Fruit fly (Drosophila melanogaster) whole organism, embryonic: Measurements from ENCODE around the gene nod.

Experiments used
- Bgb ChIP-seq: fragments of 200-800 bp; sonication (Bioruptor generic); IDR thresholded peaks from 2 replicates; pipeline ENCODE4 v1.3.6; 2022; ENCODE audit warnings: missing biosample characterization, missing genetic modification characterization; ENCODE audit not compliant: partially characterized antibody
- Bteb2 ChIP-seq: fragments of 200-800 bp; sonication (Bioruptor generic); optimal IDR thresholded peaks from 2 replicates; lab custom pipeline; 2016; ENCODE audit warnings: missing biosample characterization, missing genetic modification characterization
- CG10147 ChIP-seq: fragments of 200-800 bp; sonication (Bioruptor generic); optimal IDR thresholded peaks from 2 replicates; lab custom pipeline; 2019; ENCODE audit warnings: missing biosample characterization, mild to moderate bottlenecking, missing genetic modification characterization, moderate library complexity
- CG10543 ChIP-seq: fragments of 200-800 bp; sonication (Bioruptor generic); optimal IDR thresholded peaks from 3 replicates; lab custom pipeline; 2017; ENCODE audit warnings: missing biosample characterization, mild to moderate bottlenecking, missing genetic modification characterization, moderate library complexity
- CG13287 ChIP-seq: fragments of 200-800 bp; sonication (Bioruptor generic); IDR thresholded peaks from 2 replicates; pipeline ENCODE4 v1.3.6; 2022; ENCODE audit warnings: missing biosample characterization, missing genetic modification characterization; ENCODE audit not compliant: partially characterized antibody
- CG13894 ChIP-seq: fragments of 200-800 bp; sonication (Bioruptor generic); optimal IDR thresholded peaks from 3 replicates; lab custom pipeline; 2018; ENCODE audit warnings: missing biosample characterization, mild to moderate bottlenecking, missing genetic modification characterization, moderate library complexity
- CG15011 ChIP-seq: fragments of 200-800 bp; sonication (Bioruptor generic); optimal IDR thresholded peaks from 3 replicates; lab custom pipeline; 2018; ENCODE audit warnings: missing biosample characterization, mild to moderate bottlenecking, missing genetic modification characterization
- CG1602 ChIP-seq: fragments of 200-800 bp; sonication (Bioruptor generic); optimal IDR thresholded peaks from 3 replicates; lab custom pipeline; 2016; ENCODE audit warnings: missing biosample characterization, missing genetic modification characterization
- CG17186 ChIP-seq: fragments of 200-800 bp; sonication (Bioruptor generic); optimal IDR thresholded peaks from 3 replicates; lab custom pipeline; 2017; ENCODE audit warnings: missing biosample characterization, missing genetic modification reagents, missing genetic modification characterization
- CG2116 ChIP-seq: fragments of 200-800 bp; sonication (Bioruptor generic); optimal IDR thresholded peaks from 3 replicates; lab custom pipeline; 2018; ENCODE audit warnings: missing biosample characterization, mild to moderate bottlenecking, missing genetic modification characterization
- CG2129 ChIP-seq: fragments of 200-800 bp; sonication (Bioruptor generic); IDR thresholded peaks from 2 replicates; pipeline ENCODE4 v1.3.6; 2022; ENCODE audit warnings: missing biosample characterization, missing genetic modification characterization; ENCODE audit not compliant: partially characterized antibody
- CG31365 ChIP-seq: fragments of 200-800 bp; sonication (Bioruptor generic); optimal IDR thresholded peaks from 2 replicates; lab custom pipeline; 2018; ENCODE audit warnings: missing biosample characterization, mild to moderate bottlenecking, missing genetic modification characterization
- CG32532 ChIP-seq: fragments of 200-800 bp; sonication (Bioruptor generic); IDR thresholded peaks from 2 replicates; pipeline ENCODE4 v1.3.6; 2022; ENCODE audit warnings: missing biosample characterization, missing genetic modification characterization
- CG4617 ChIP-seq: fragments of 200-800 bp; sonication (Bioruptor generic); optimal IDR thresholded peaks from 3 replicates; lab custom pipeline; 2016; ENCODE audit warnings: missing biosample characterization, missing genetic modification characterization, borderline replicate concordance
- CG7556 ChIP-seq: fragments of 200-800 bp; sonication (Bioruptor generic); optimal IDR thresholded peaks from 2 replicates; lab custom pipeline; 2017; ENCODE audit warnings: missing biosample characterization, mild to moderate bottlenecking, missing genetic modification characterization
- CG8924 ChIP-seq: fragments of 200-800 bp; optimal IDR thresholded peaks from 3 replicates; lab custom pipeline; 2019; ENCODE audit warnings: missing biosample characterization, mild to moderate bottlenecking, missing genetic modification characterization, moderate library complexity
- CG8944 ChIP-seq: fragments of 200-800 bp; sonication (Bioruptor generic); optimal IDR thresholded peaks from 3 replicates; lab custom pipeline; 2016; ENCODE audit warnings: missing biosample characterization, missing genetic modification characterization
- CG9817 ChIP-seq: fragments of 200-800 bp; sonication (Bioruptor generic); optimal IDR thresholded peaks from 2 replicates; lab custom pipeline; 2018; ENCODE audit warnings: missing biosample characterization, mild to moderate bottlenecking, missing genetic modification characterization, moderate library complexity
- CG9932 ChIP-seq: fragments of 200-800 bp; sonication (Bioruptor generic); IDR thresholded peaks from 2 replicates; pipeline ENCODE4 v1.3.6; 2022; ENCODE audit warnings: missing biosample characterization, missing genetic modification characterization
- Dp ChIP-seq: fragments of 200-800 bp; sonication (Bioruptor generic); optimal IDR thresholded peaks from 2 replicates; lab custom pipeline; 2018; ENCODE audit warnings: missing biosample characterization, mild to moderate bottlenecking, missing genetic modification characterization, moderate library complexity
- Dref ChIP-seq: fragments of 200-800 bp; sonication (Bioruptor generic); IDR thresholded peaks from 2 replicates; pipeline ENCODE4 v1.3.6; 2022; ENCODE audit warnings: missing biosample characterization, missing genetic modification characterization
- Eip74EF ChIP-seq, 2 experiments: fragments of 200-800 bp in 1 of 2; fragments of >200 bp in 1 of 2; sonication (Bioruptor generic) in 1 of 2; optimal IDR thresholded peaks; 2 replicates each; lab custom pipeline; 2017 to 2019; ENCODE audit warnings: missing biosample characterization in 2 of 2, missing genetic modification characterization in 2 of 2, mild to moderate bottlenecking in 1 of 2, moderate library complexity in 1 of 2
- HLHmδ ChIP-seq: fragments of 200-800 bp; sonication (Bioruptor generic); optimal IDR thresholded peaks from 2 replicates; lab custom pipeline; 2018; ENCODE audit warnings: missing biosample characterization, mild to moderate bottlenecking, missing genetic modification characterization, moderate library complexity
- Myb ChIP-seq: fragments of 200-800 bp; sonication (Bioruptor generic); optimal IDR thresholded peaks from 2 replicates; lab custom pipeline; 2016; ENCODE audit warnings: missing biosample characterization, missing genetic modification characterization
- Nf-YA ChIP-seq: fragments of 200-800 bp; sonication (Bioruptor generic); IDR thresholded peaks from 2 replicates; pipeline ENCODE4 v1.3.6; 2022; ENCODE audit warnings: missing biosample characterization, missing genetic modification characterization
- Nf-YB ChIP-seq: fragments of 200-800 bp; sonication (Bioruptor generic); optimal IDR thresholded peaks from 3 replicates; lab custom pipeline; 2019; ENCODE audit warnings: missing biosample characterization, mild to moderate bottlenecking, missing genetic modification characterization, moderate library complexity
- Opbp ChIP-seq: fragments of 200-800 bp; sonication (Bioruptor generic); IDR thresholded peaks from 3 replicates; pipeline ENCODE4 v1.3.6; 2022; ENCODE audit warnings: missing biosample characterization, missing genetic modification characterization; ENCODE audit not compliant: partially characterized antibody
- Side ChIP-seq: fragments of 200-800 bp; sonication (Bioruptor generic); optimal IDR thresholded peaks from 2 replicates; lab custom pipeline; 2016; ENCODE audit warnings: missing biosample characterization, missing genetic modification characterization
- Sin3A ChIP-seq: fragments of >200 bp; optimal IDR thresholded peaks from 2 replicates; lab custom pipeline; 2018
- Usf ChIP-seq: fragments of 200-800 bp; sonication (Bioruptor generic); optimal IDR thresholded peaks from 2 replicates; lab custom pipeline; 2017; ENCODE audit warnings: missing genotype, missing biosample characterization, missing genetic modification characterization
- ac ChIP-seq: fragments of 200-800 bp; sonication (Bioruptor generic); optimal IDR thresholded peaks from 3 replicates; lab custom pipeline; 2017; ENCODE audit warnings: missing biosample characterization, mild to moderate bottlenecking, missing genetic modification characterization
- al ChIP-seq: fragments of 200-800 bp; sonication (Bioruptor generic); IDR thresholded peaks from 2 replicates; pipeline ENCODE4 v1.3.6; 2022; ENCODE audit warnings: missing biosample characterization, missing genetic modification characterization
- bbx ChIP-seq: fragments of 200-800 bp; sonication (Bioruptor generic); IDR thresholded peaks from 2 replicates; pipeline ENCODE4 v1.3.6; 2022; ENCODE audit warnings: missing biosample characterization, missing genetic modification characterization; ENCODE audit not compliant: partially characterized antibody
- crol ChIP-seq: fragments of 200-800 bp; sonication (Bioruptor generic); IDR thresholded peaks from 2 replicates; pipeline ENCODE4 v1.3.6; 2022; ENCODE audit warnings: missing biosample characterization, missing genetic modification characterization
- emc ChIP-seq: fragments of 200-800 bp; sonication (Bioruptor generic); optimal IDR thresholded peaks from 2 replicates; lab custom pipeline; 2016; ENCODE audit warnings: missing biosample characterization, missing genetic modification characterization
- ems ChIP-seq: fragments of 200-800 bp; sonication (Bioruptor generic); optimal IDR thresholded peaks from 3 replicates; lab custom pipeline; 2016; ENCODE audit warnings: missing biosample characterization, missing genetic modification characterization
- ewg ChIP-seq: fragments of 200-800 bp; sonication (Bioruptor generic); optimal IDR thresholded peaks from 3 replicates; lab custom pipeline; 2017; ENCODE audit warnings: mild to moderate bottlenecking, missing biosample characterization, missing genetic modification reagents, missing genetic modification characterization
- ham ChIP-seq: fragments of 200-800 bp; sonication (Bioruptor generic); IDR thresholded peaks from 2 replicates; pipeline ENCODE4 v1.3.6; 2022; ENCODE audit warnings: missing biosample characterization, missing genetic modification characterization
- hbn ChIP-seq: fragments of 200-800 bp; sonication (Bioruptor generic); IDR thresholded peaks from 2 replicates; pipeline ENCODE4 v1.3.6; 2022; ENCODE audit warnings: missing biosample characterization, missing genetic modification characterization; ENCODE audit not compliant: partially characterized antibody
- jumu ChIP-seq: fragments of 200-800 bp; sonication (Bioruptor generic); optimal IDR thresholded peaks from 3 replicates; lab custom pipeline; 2016; ENCODE audit warnings: missing biosample characterization, missing genetic modification characterization
- nmo ChIP-seq: fragments of 200-800 bp; sonication (Bioruptor generic); optimal IDR thresholded peaks from 2 replicates; lab custom pipeline; 2018; ENCODE audit warnings: missing biosample characterization, mild to moderate bottlenecking, missing genetic modification characterization, moderate library complexity
- pb ChIP-seq: fragments of 200-800 bp; sonication (Bioruptor generic); optimal IDR thresholded peaks from 3 replicates; lab custom pipeline; 2016; ENCODE audit warnings: missing biosample characterization, missing genetic modification characterization
- pzg ChIP-seq: fragments of 200-800 bp; sonication (Bioruptor generic); optimal IDR thresholded peaks from 3 replicates; lab custom pipeline; 2018; ENCODE audit warnings: missing biosample characterization, mild to moderate bottlenecking, missing genetic modification characterization, moderate library complexity
- scrt ChIP-seq: fragments of 200-800 bp; sonication (Bioruptor generic); optimal IDR thresholded peaks from 2 replicates; lab custom pipeline; 2018; ENCODE audit warnings: missing biosample characterization, mild to moderate bottlenecking, missing genetic modification characterization, moderate library complexity
- slou ChIP-seq: fragments of 200-800 bp; sonication (Bioruptor generic); optimal IDR thresholded peaks from 3 replicates; lab custom pipeline; 2016; ENCODE audit warnings: missing biosample characterization, missing genetic modification characterization
- stc ChIP-seq: fragments of 200-800 bp; sonication (Bioruptor generic); IDR thresholded peaks from 2 replicates; pipeline ENCODE4 v1.3.6; 2022; ENCODE audit warnings: missing biosample characterization, missing genetic modification characterization
- ttk ChIP-seq: fragments of 200-800 bp; sonication (Bioruptor generic); IDR thresholded peaks from 2 replicates; pipeline ENCODE4 v2.1.2; 2022; ENCODE audit warnings: missing biosample characterization, missing genetic modification characterization
- wor ChIP-seq: fragments of 200-800 bp; sonication (Bioruptor generic); IDR thresholded peaks from 2 replicates; pipeline ENCODE4 v1.3.6; 2022; ENCODE audit warnings: missing biosample characterization, missing genetic modification characterization
- zen2 ChIP-seq: fragments of 200-800 bp; sonication (Bioruptor generic); IDR thresholded peaks from 3 replicates; pipeline ENCODE4 v1.3.6; 2022; ENCODE audit warnings: missing biosample characterization, missing genetic modification characterization; ENCODE audit not compliant: partially characterized antibody

Gene nod

dm6 chrX:11620527-11620926 is 40.0 kb downstream of the nod start (continued):
- TF ChIP-seq crol (peak; percentile 96), CG10543 (GFP tag; lab: Kevin White, UChicago) (peak; percentile 35), CG1602 (GFP tag; lab: Kevin White, UChicago) (no peak), ttk (no peak), pzg (peak; percentile 5), CG32532 (0 out of 2 replicates have a peak, but pooled peaks have one; percentile 11)
- TF ChIP-seq, all 482 proteins: peak for 20

dm6 chrX:11621315-11621865 is 40.8 kb downstream of the nod start:
- TF ChIP-seq Usf (GFP tag; lab: Kevin White, UChicago), result no peak
- no peak for TF ChIP-seq CG9817 (tag; lab: Kevin White, UChicago)
- no peak for TF ChIP-seq scrt
- peak; percentile 26; the same call in 2 of the 3 replicates for TF ChIP-seq Opbp (GFP tag; lab: Robert Waterston, UW)
- peak; percentile 64 for TF ChIP-seq ewg (GFP tag; lab: Kevin White, UChicago)
- no peak for TF ChIP-seq Side
- no peak for TF ChIP-seq CG31365 (tag; lab: Kevin White, UChicago)
- peak; percentile 66 for TF ChIP-seq Dref
- TF ChIP-seq hbn (GFP tag; lab: Robert Waterston, UW), result peak; percentile 39; the same call in 1 of the 2 replicates
- no peak for TF ChIP-seq CG8944 (GFP tag; lab: Kevin White, UChicago)
- no peak for TF ChIP-seq CG7556 (GFP tag; lab: Kevin White, UChicago)
- TF ChIP-seq CG9932 (GFP tag; lab: Robert Waterston, UW), result no peak
- no peak for TF ChIP-seq ems (GFP tag; lab: Kevin White, UChicago)
- no peak for TF ChIP-seq CG8924 (tag; lab: Kevin White, UChicago)
- peak; percentile 4 for TF ChIP-seq Bgb (GFP tag; lab: Robert Waterston, UW)
- no peak for TF ChIP-seq Eip74EF (GFP tag; optimal IDR thresholded peaks at IDR 0.05; lab: Kevin White, UChicago)
- peak; percentile 82 for TF ChIP-seq Dp (GFP tag; lab: Kevin White, UChicago)
- no peak for TF ChIP-seq wor (GFP tag; lab: Robert Waterston, UW)
- no peak for TF ChIP-seq HLHmδ (GFP tag; lab: Kevin White, UChicago)
- peak; percentile 36 for TF ChIP-seq CG2129 (GFP tag; lab: Robert Waterston, UW)
- no peak for TF ChIP-seq CG15011 (GFP tag; lab: Kevin White, UChicago)
- no peak for TF ChIP-seq CG10147 (GFP tag; lab: Kevin White, UChicago)
- peak; percentile 4 for TF ChIP-seq zen2 (GFP tag; lab: Robert Waterston, UW)
- no peak for TF ChIP-seq emc
- TF ChIP-seq jumu, result no peak
- TF ChIP-seq ham (GFP tag; lab: Robert Waterston, UW), result no peak
- no peak for TF ChIP-seq slou
- no peak for TF ChIP-seq pb
- TF ChIP-seq Sin3A (lab: Kevin White, UChicago), result peak; percentile 80
- TF ChIP-seq Bteb2 (GFP tag; lab: Kevin White, UChicago), result no peak
- no peak for TF ChIP-seq Myb (GFP tag; lab: Kevin White, UChicago)
- TF ChIP-seq Nf-YA, result no peak
- no peak for TF ChIP-seq Nf-YB (GFP tag; lab: Kevin White, UChicago)
- TF ChIP-seq CG13894 (tag; lab: Kevin White, UChicago), result no peak
- peak; percentile 90 for TF ChIP-seq CG2116
- TF ChIP-seq CG17186 (GFP tag; lab: Kevin White, UChicago), result peak; percentile 10
- TF ChIP-seq ac, result no peak
- TF ChIP-seq bbx (GFP tag; lab: Robert Waterston, UW), result peak; percentile 27
- TF ChIP-seq CG13287 (GFP tag; lab: Robert Waterston, UW), result no peak
- TF ChIP-seq al, result no peak
- peak; percentile 3 for TF ChIP-seq nmo (GFP tag; lab: Kevin White, UChicago)
- no peak for TF ChIP-seq stc
- no peak for TF ChIP-seq CG4617 (GFP tag; lab: Kevin White, UChicago)
